Fruit fly (Drosophila melanogaster): ENCODE data around the gene CG33116.

- TF ChIP-seq Met (GFP tag; optimal IDR thresholded peaks at IDR 0.05) (no peak), CG11762 (GFP tag; optimal IDR thresholded peaks at IDR 0.05; ENCODE audit: insufficient read depth) (no peak), Hr4 (GFP tag; optimal IDR thresholded peaks at IDR 0.05) (no peak), CG6854 (GFP tag; optimal IDR thresholded peaks at IDR 0.05) (peak; percentile 74), Lpt (GFP tag; optimal IDR thresholded peaks at IDR 0.05) (peak; percentile 50), CG10669 (GFP tag; optimal IDR thresholded peaks at IDR 0.05) (no peak), CG8319 (GFP tag; optimal IDR thresholded peaks at IDR 0.05) (no peak), eg (GFP tag; IDR thresholded peaks at IDR 0.05) (no peak; the same call in 2 of the 3 replicates), Ets21C (GFP tag; optimal IDR thresholded peaks at IDR 0.05) (no peak), Sox15 (GFP tag; optimal IDR thresholded peaks at IDR 0.05) (no peak), dac (GFP tag; optimal IDR thresholded peaks at IDR 0.05) (no peak), Sox102F (GFP tag; optimal IDR thresholded peaks at IDR 0.05) (peak; percentile 48), spab (GFP tag; optimal IDR thresholded peaks at IDR 0.05) (no peak), achi (GFP tag; optimal IDR thresholded peaks at IDR 0.05) (peak; percentile 37)
These were observed 16.1 kb downstream of the CG33116 start for dm6 chr2L:19549412-19549811.
